Worm (Caenorhabditis elegans) whole organism, young adult: Measurements from ENCODE around the gene eri-5.
A peak's percentile ranks its signal among the peaks of the same experiment; 100 is the strongest.

ENCODE experiments used
- B0019.2 ChIP-seq: fragments of 200-800 bp; sonication (Bioruptor generic); conservative IDR thresholded peaks from 2 replicates; pipeline ENCODE4 v1.3.6; 2022; ENCODE audit warnings: missing genetic modification reagents, missing genetic modification characterization, missing compliant biosample characterization
- C06A6.2 ChIP-seq: fragments of 200-800 bp; sonication (Bioruptor generic); conservative IDR thresholded peaks from 2 replicates; pipeline ENCODE4 v1.3.6; 2022; ENCODE audit warnings: missing genetic modification characterization, missing compliant biosample characterization
- D2030.7 ChIP-seq: fragments of 200-800 bp; sonication (Bioruptor generic); IDR thresholded peaks from 2 replicates; pipeline ENCODE4 v1.3.6; 2022; ENCODE audit warnings: missing genetic modification reagents, missing genetic modification characterization, missing compliant biosample characterization
- F22D6.2 ChIP-seq: sonication (generic microtip); optimal IDR thresholded peaks from 2 replicates; lab custom pipeline; 2016; ENCODE audit warnings: mild to moderate bottlenecking, missing genetic modification characterization, missing compliant biosample characterization
- F37B4.10 ChIP-seq: fragments of 200-800 bp; sonication (Bioruptor generic); IDR thresholded peaks from 2 replicates; pipeline ENCODE4 v1.3.6; 2022; ENCODE audit warnings: missing genetic modification characterization, missing compliant biosample characterization
- F49E8.2 ChIP-seq: sonication (generic microtip); optimal IDR thresholded peaks from 3 replicates; lab custom pipeline; 2017; ENCODE audit warnings: missing genetic modification characterization, mild to moderate bottlenecking, missing compliant biosample characterization, antibody characterized with exemption, moderate library complexity; ENCODE audit not compliant: insufficient read depth
- F57A8.1 ChIP-seq: fragments of 200-800 bp; sonication (Bioruptor generic); optimal IDR thresholded peaks from 2 replicates; lab custom pipeline; 2018; ENCODE audit warnings: mild to moderate bottlenecking, missing genetic modification characterization, moderate library complexity, missing compliant biosample characterization
- Y56A3A.18 ChIP-seq: fragments of 200-800 bp; sonication (Bioruptor generic); IDR thresholded peaks from 2 replicates; pipeline ENCODE4 v1.3.6; 2022; ENCODE audit warnings: missing genetic modification reagents, missing genetic modification characterization, missing compliant biosample characterization
- Y67H2A.10 ChIP-seq: fragments of 200-800 bp; sonication (Bioruptor generic); conservative IDR thresholded peaks from 2 replicates; pipeline ENCODE4 v1.3.6; 2022; ENCODE audit warnings: missing genetic modification reagents, missing genetic modification characterization, missing compliant biosample characterization
- atf-7 ChIP-seq: sonication (generic microtip); optimal IDR thresholded peaks from 2 replicates; lab custom pipeline; 2017; ENCODE audit warnings: mild to moderate bottlenecking, missing genetic modification characterization, missing compliant biosample characterization
- athp-1 ChIP-seq: sonication (generic microtip); optimal IDR thresholded peaks from 2 replicates; lab custom pipeline; 2017; ENCODE audit warnings: mild to moderate bottlenecking, missing genetic modification characterization, missing compliant biosample characterization
- attf-5 ChIP-seq: fragments of 200-800 bp; sonication (Bioruptor generic); optimal IDR thresholded peaks from 2 replicates; lab custom pipeline; 2018; ENCODE audit warnings: mild to moderate bottlenecking, missing genetic modification characterization, missing compliant biosample characterization
- bed-1 ChIP-seq: fragments of 200-800 bp; sonication (Bioruptor generic); IDR thresholded peaks from 2 replicates; pipeline ENCODE4 v1.3.6; 2022; ENCODE audit warnings: missing genetic modification reagents, missing genetic modification characterization, missing compliant biosample characterization
- cebp-1 ChIP-seq, 2 experiments: fragments of 200-800 bp in 1 of 2; sonication (Bioruptor generic) in 1 of 2; sonication (generic microtip) in 1 of 2; IDR thresholded peaks in 1 of 2; optimal IDR thresholded peaks in 1 of 2; 2 replicates each; pipeline versions ENCODE4 v1.3.6 to Lab custom; 2017 to 2022; ENCODE audit warnings: missing compliant biosample characterization in 2 of 2, missing genetic modification characterization in 2 of 2, mild to moderate bottlenecking in 1 of 2, missing genetic modification reagents in 1 of 2, moderate library complexity in 1 of 2
- ceh-27 ChIP-seq: fragments of 200-800 bp; sonication (Bioruptor generic); optimal IDR thresholded peaks from 2 replicates; lab custom pipeline; 2018; ENCODE audit warnings: mild to moderate bottlenecking, missing genetic modification characterization, moderate library complexity, missing compliant biosample characterization
- ceh-58 ChIP-seq: fragments of 200-800 bp; sonication (Bioruptor generic); IDR thresholded peaks from 2 replicates; pipeline ENCODE4 v1.3.6; 2022; ENCODE audit warnings: missing genetic modification characterization, missing compliant biosample characterization
- chd-7 ChIP-seq: sonication (generic microtip); optimal IDR thresholded peaks from 2 replicates; lab custom pipeline; 2016; ENCODE audit warnings: mild to moderate bottlenecking, missing genetic modification characterization, moderate library complexity, missing compliant biosample characterization
- dpff-1 ChIP-seq: sonication (generic microtip); optimal IDR thresholded peaks from 2 replicates; lab custom pipeline; 2017; ENCODE audit warnings: mild to moderate bottlenecking, missing genetic modification characterization, missing compliant biosample characterization
- gei-17 ChIP-seq: fragments of 200-800 bp; sonication (Bioruptor generic); optimal IDR thresholded peaks from 2 replicates; lab custom pipeline; 2018; ENCODE audit warnings: mild to moderate bottlenecking, missing genetic modification characterization, missing compliant biosample characterization
- hlh-12 ChIP-seq: sonication (generic microtip); optimal IDR thresholded peaks from 2 replicates; lab custom pipeline; 2016; ENCODE audit warnings: missing genetic modification characterization, missing compliant biosample characterization
- lag-1 ChIP-seq: fragments of 200-800 bp; sonication (Bioruptor generic); IDR thresholded peaks from 2 replicates; pipeline ENCODE4 v1.3.6; 2022; ENCODE audit warnings: missing genetic modification reagents, missing genetic modification characterization, missing compliant biosample characterization
- let-607 ChIP-seq, 2 experiments: fragments of 200-800 bp in 1 of 2; sonication (Bioruptor generic) in 1 of 2; sonication (generic microtip) in 1 of 2; optimal IDR thresholded peaks; 2 replicates each; lab custom pipeline; 2016 to 2018; ENCODE audit warnings: mild to moderate bottlenecking in 2 of 2, missing compliant biosample characterization in 2 of 2, missing genetic modification characterization in 2 of 2, moderate library complexity in 2 of 2, missing genotype in 1 of 2
- lin-26 ChIP-seq: fragments of 200-800 bp; sonication (Bioruptor generic); IDR thresholded peaks from 2 replicates; pipeline ENCODE4 v1.3.6; 2022; ENCODE audit warnings: missing genetic modification reagents, missing genetic modification characterization, missing compliant biosample characterization
- lin-40 ChIP-seq: sonication (generic microtip); optimal IDR thresholded peaks from 2 replicates; lab custom pipeline; 2016; ENCODE audit warnings: missing genetic modification characterization, mild to moderate bottlenecking, missing compliant biosample characterization, missing genotype, missing genetic modification reagents
- lin-54 ChIP-seq: fragments of 200-800 bp; sonication (Bioruptor generic); optimal IDR thresholded peaks from 2 replicates; lab custom pipeline; 2018; ENCODE audit warnings: mild to moderate bottlenecking, missing genetic modification characterization, missing compliant biosample characterization
- lsl-1 ChIP-seq: fragments of 200-800 bp; sonication (Bioruptor generic); optimal IDR thresholded peaks from 2 replicates; lab custom pipeline; 2018; ENCODE audit warnings: mild to moderate bottlenecking, missing genetic modification characterization, moderate library complexity, missing compliant biosample characterization
- lsy-27 ChIP-seq: sonication (generic microtip); optimal IDR thresholded peaks from 2 replicates; lab custom pipeline; 2017; ENCODE audit warnings: missing genetic modification characterization, mild to moderate bottlenecking, missing compliant biosample characterization, antibody characterized with exemption, missing genotype, borderline replicate concordance; ENCODE audit not compliant: insufficient read depth
- madf-3 ChIP-seq: fragments of 200-800 bp; sonication (Bioruptor generic); IDR thresholded peaks from 2 replicates; pipeline ENCODE4 v1.3.6; 2022; ENCODE audit warnings: missing genetic modification reagents, missing genetic modification characterization, missing compliant biosample characterization
- madf-6 ChIP-seq: fragments of 200-800 bp; sonication (Bioruptor generic); IDR thresholded peaks from 2 replicates; pipeline ENCODE4 v1.3.6; 2022; ENCODE audit warnings: missing genetic modification reagents, missing genetic modification characterization, missing compliant biosample characterization
- mxl-1 ChIP-seq: sonication (generic microtip); optimal IDR thresholded peaks from 2 replicates; lab custom pipeline; 2016; ENCODE audit warnings: missing genetic modification characterization, missing compliant biosample characterization
- nfyb-1 ChIP-seq: fragments of 200-800 bp; sonication (Bioruptor generic); IDR thresholded peaks from 2 replicates; pipeline ENCODE4 v1.3.6; 2022; ENCODE audit warnings: missing genetic modification reagents, missing genetic modification characterization, missing compliant biosample characterization
- pbrm-1 ChIP-seq: fragments of 200-800 bp; sonication (Bioruptor generic); IDR thresholded peaks from 2 replicates; pipeline ENCODE4 v1.3.6; 2022; ENCODE audit warnings: missing genetic modification reagents, missing genetic modification characterization, missing compliant biosample characterization
- pha-4 ChIP-seq: fragments of 150-350 bp; sonication (generic microtip); optimal IDR thresholded peaks from 2 replicates; lab custom pipeline; 2014; ENCODE audit warnings: missing biosample characterization, missing genetic modification reagents, missing genetic modification characterization
- rec-8 ChIP-seq, 2 experiments: sonication (generic microtip); optimal IDR thresholded peaks; 2 replicates each; lab custom pipeline; 2016; ENCODE audit warnings: mild to moderate bottlenecking in 2 of 2, missing genetic modification characterization in 2 of 2, missing genetic modification reagents in 2 of 2, missing genotype in 2 of 2, missing biosample characterization in 1 of 2, missing compliant biosample characterization in 1 of 2, moderate library complexity in 1 of 2
- repo-1 ChIP-seq: sonication (generic microtip); optimal IDR thresholded peaks from 2 replicates; lab custom pipeline; 2017; ENCODE audit warnings: mild to moderate bottlenecking, missing genetic modification characterization, missing compliant biosample characterization
- sdz-38 ChIP-seq: sonication (generic microtip); optimal IDR thresholded peaks from 2 replicates; lab custom pipeline; 2016; ENCODE audit warnings: missing genotype, missing genetic modification characterization, missing compliant biosample characterization
- snpc-1.1 ChIP-seq: sonication (generic microtip); optimal IDR thresholded peaks from 2 replicates; lab custom pipeline; 2017; ENCODE audit warnings: missing genetic modification characterization, mild to moderate bottlenecking, missing compliant biosample characterization, antibody characterized with exemption, moderate library complexity, missing genotype, missing genetic modification reagents; ENCODE audit not compliant: insufficient read depth
- snpc-1.3 ChIP-seq: sonication (generic microtip); optimal IDR thresholded peaks from 2 replicates; lab custom pipeline; 2017; ENCODE audit warnings: missing genetic modification characterization, mild to moderate bottlenecking, missing compliant biosample characterization, antibody characterized with exemption, moderate library complexity, missing genotype, missing genetic modification reagents; ENCODE audit not compliant: insufficient read depth
- tbx-9 ChIP-seq: sonication (generic microtip); optimal IDR thresholded peaks from 2 replicates; lab custom pipeline; 2016; ENCODE audit warnings: borderline replicate concordance, missing genetic modification characterization, inconsistent platforms, missing compliant biosample characterization
- tlf-1 ChIP-seq: fragments of 200-800 bp; sonication (Bioruptor generic); optimal IDR thresholded peaks from 2 replicates; lab custom pipeline; 2018; ENCODE audit warnings: mild to moderate bottlenecking, missing genetic modification characterization, missing compliant biosample characterization
- zfh-2 ChIP-seq: fragments of 200-800 bp; sonication (Bioruptor generic); conservative IDR thresholded peaks from 2 replicates; pipeline ENCODE4 v1.3.6; 2022; ENCODE audit warnings: missing genetic modification reagents, missing genetic modification characterization, missing compliant biosample characterization
- ztf-25 ChIP-seq: fragments of 200-800 bp; sonication (Bioruptor generic); IDR thresholded peaks from 2 replicates; pipeline ENCODE4 v1.3.6; 2022; ENCODE audit warnings: missing genetic modification reagents, missing genetic modification characterization, missing compliant biosample characterization
- ztf-6 ChIP-seq: fragments of 200-800 bp; sonication (Bioruptor generic); IDR thresholded peaks from 2 replicates; pipeline ENCODE4 v1.3.6; 2022; ENCODE audit warnings: missing genetic modification reagents, missing genetic modification characterization, missing compliant biosample characterization

eri-5 gene

DNA sequence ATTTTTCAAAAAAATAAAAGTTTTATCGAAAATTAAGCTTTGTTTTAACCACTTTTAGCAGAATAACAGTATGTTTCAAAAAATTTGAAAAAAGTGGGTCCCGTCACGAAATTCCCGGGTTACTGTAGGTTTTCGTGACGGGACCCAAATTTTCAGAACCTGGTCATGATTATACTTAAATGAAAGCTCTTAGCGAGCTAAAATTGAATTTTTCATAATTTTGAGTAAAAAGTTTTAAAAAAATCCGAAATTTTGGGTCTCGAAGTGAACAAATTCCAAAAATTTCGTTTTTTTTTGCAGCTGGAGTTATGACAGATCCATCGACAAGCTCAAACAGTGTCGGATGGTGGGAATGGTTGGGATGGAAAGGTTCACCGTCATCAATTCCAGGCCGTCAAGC lies 6.9 kb upstream of the eri-5 start, which contains the start of gene Y38F2AR.3:
Y38F2AR.3 (plus strand) TSS at position 301 of the 400 bp plus-strand sequence.
- TF ChIP-seq lag-1 (GFP tag; lab: Robert Waterston, UW) (no peak), repo-1 (tag; lab: Kevin White, UChicago) (no peak), let-607 (tag; optimal IDR thresholded peaks at IDR 0.05; lab: Kevin White, UChicago) (no peak), nfyb-1 (GFP tag; lab: Robert Waterston, UW) (no peak), lin-40 (tag; lab: Kevin White, UChicago) (no peak), snpc-1.3 (tag; lab: Kevin White, UChicago) (no peak), C06A6.2 (GFP tag; lab: Robert Waterston, UW) (no peak), tlf-1 (GFP tag; lab: Kevin White, UChicago) (no peak), madf-3 (GFP tag; lab: Robert Waterston, UW) (no peak), lsy-27 (tag; lab: Kevin White, UChicago) (no peak), mxl-1 (tag; lab: Kevin White, UChicago) (no peak), tbx-9 (tag; lab: Kevin White, UChicago) (no peak), F37B4.10 (GFP tag; lab: Robert Waterston, UW) (no peak), lin-26 (GFP tag; lab: Robert Waterston, UW) (no peak), hlh-12 (tag; lab: Kevin White, UChicago) (no peak), attf-5 (GFP tag; lab: Kevin White, UChicago) (no peak)
- TF ChIP-seq, all 124 proteins: peak for 0

DNA sequence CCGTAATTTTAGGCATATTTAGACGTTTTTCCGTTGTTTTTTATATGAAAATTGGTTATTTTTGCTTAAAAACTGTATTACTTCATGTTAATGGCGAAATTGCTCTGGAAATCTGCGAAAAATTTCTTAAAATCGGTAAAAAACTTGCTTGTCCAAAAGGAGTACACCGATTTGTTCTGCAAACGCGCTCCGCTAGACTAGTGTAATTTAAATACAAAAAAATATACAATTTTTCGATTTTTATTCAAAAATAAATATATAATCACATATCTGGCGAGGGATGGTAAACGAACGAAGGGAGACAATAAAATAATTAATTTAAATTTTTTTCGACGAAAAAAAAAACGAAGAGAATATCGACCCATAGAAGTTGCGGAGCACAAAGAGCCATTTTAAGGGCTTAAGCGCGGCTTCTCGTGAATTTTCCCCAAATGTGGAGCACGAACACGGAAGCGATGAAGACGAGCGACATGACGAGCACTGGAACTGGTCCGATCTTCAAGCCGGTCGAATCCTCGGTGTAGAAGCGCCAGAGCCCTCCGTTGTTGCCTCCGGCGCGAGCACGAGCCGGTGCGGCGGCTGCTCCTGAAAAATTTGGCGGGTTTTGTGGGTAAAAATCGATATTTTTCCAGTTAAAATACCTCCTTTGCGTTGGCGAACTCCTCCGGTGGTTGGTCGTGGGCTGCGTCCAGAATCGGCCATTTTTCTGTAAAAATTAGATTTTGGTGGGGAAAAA lies 2.5 kb upstream of the eri-5 start, which contains the start of gene sec-61.B:
sec-61.B (minus strand) TSS at position 706 of the 736 bp plus-strand sequence.
- TF ChIP-seq bed-1 (GFP tag; lab: Robert Waterston, UW) (no peak), rec-8 (tag; optimal IDR thresholded peaks at IDR 0.05; lab: Kevin White, UChicago) (no peak), ztf-25 (no peak), repo-1 (tag; lab: Kevin White, UChicago) (peak; percentile 39), ceh-27 (GFP tag; lab: Kevin White, UChicago) (no peak), B0019.2 (GFP tag; lab: Robert Waterston, UW) (no peak), F57A8.1 (GFP tag; lab: Kevin White, UChicago) (no peak), pha-4 (tag; lab: Kevin White, UChicago) (no peak), Y56A3A.18 (GFP tag; lab: Robert Waterston, UW) (peak; percentile 69; the same call in 1 of the 2 replicates), athp-1 (tag; lab: Kevin White, UChicago) (peak; percentile 27), F22D6.2 (tag; lab: Kevin White, UChicago) (no peak), F49E8.2 (tag; lab: Kevin White, UChicago) (no peak), D2030.7 (GFP tag; lab: Robert Waterston, UW) (peak; percentile 56; the same call in 1 of the 2 replicates), lin-54 (GFP tag; lab: Kevin White, UChicago) (peak; percentile 46), lin-26 (GFP tag; lab: Robert Waterston, UW) (peak; percentile 62; the same call in 1 of the 2 replicates), chd-7 (tag; lab: Kevin White, UChicago) (no peak), snpc-1.1 (tag; lab: Kevin White, UChicago) (peak; percentile 49), sdz-38 (tag; lab: Kevin White, UChicago) (no peak), lsl-1 (GFP tag; lab: Kevin White, UChicago) (peak; percentile 31), Y67H2A.10 (GFP tag; lab: Robert Waterston, UW) (no peak), zfh-2 (GFP tag; lab: Robert Waterston, UW) (0 out of 2 replicates have a peak, but pooled peaks have one; percentile 38), pbrm-1 (0 out of 2 replicates have a peak, but pooled peaks have one; percentile 33), madf-6 (GFP tag; lab: Robert Waterston, UW) (peak; percentile 56), atf-7 (tag; lab: Kevin White, UChicago) (peak; percentile 31), gei-17 (GFP tag; lab: Kevin White, UChicago) (no peak), ztf-6 (GFP tag; lab: Robert Waterston, UW) (no peak), ceh-58 (GFP tag; lab: Robert Waterston, UW) (no peak), dpff-1 (tag; lab: Kevin White, UChicago) (no peak), cebp-1 (GFP tag; IDR thresholded peaks at IDR 0.05; lab: Robert Waterston, UW) (no peak), cebp-1 (tag; optimal IDR thresholded peaks at IDR 0.05; lab: Kevin White, UChicago) (peak; percentile 31)
